Worm (Caenorhabditis elegans): ENCODE results near the gene F58E6.6.
A peak's percentile ranks its signal among the peaks of the same experiment; 100 is the strongest.

Gene F58E6.6

DNA sequence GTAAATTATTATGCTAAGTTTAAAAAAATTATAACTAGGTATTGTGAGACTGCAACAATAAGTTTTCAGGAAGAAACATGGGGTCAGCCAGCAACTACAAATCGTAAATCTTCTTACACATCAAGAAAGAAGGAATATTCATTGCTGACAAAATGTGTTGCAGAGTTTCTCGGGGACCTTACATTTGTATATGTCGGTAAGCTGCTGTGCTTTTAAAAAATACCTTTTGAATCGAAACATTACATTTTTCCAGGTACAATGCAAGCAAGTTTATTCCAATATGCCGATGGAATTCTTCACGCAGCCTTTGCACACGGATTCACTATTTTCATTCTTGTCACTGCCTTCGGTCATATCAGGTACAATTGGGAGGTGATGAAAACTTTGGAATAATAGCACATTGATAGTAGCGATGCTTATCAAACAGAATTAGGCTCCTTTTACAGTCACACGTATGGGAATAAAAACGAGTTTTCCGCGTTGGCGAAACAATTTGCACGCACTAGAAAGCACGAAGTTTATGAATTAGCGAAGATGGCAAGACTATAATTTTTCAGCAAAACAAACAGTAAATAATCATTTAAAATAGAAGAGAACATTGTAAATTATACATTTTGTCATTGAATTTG lies 14.6 kb downstream of the F58E6.6 start:
- peak; percentile 48 for TF ChIP-seq nhr-80 (tag; optimal IDR thresholded peaks at IDR 0.05)
- TF ChIP-seq nhr-120 (GFP tag; IDR thresholded peaks at IDR 0.05): no peak

DNA sequence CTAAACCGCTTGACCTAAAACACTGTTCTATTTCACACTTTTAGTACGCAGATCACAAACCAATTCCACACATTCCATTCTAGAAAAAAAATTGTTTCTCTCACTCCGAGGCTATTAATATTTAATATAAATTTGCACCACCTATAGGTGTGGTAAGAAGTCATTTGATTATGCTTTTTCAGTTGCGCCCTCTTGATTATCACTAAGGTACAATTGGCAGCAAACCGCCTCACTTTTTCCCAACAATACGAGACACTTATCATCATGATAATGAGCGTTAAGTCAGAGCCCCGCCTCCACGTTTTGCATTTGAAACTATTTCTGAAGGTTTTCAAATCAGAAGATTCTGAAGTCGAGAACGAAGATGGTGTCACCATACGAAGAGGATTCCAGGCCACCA lies 15.5 kb downstream of the F58E6.6 start, which contains the start of gene aqp-4:
Gene aqp-4, plus strand, starts transcription at position 270 of the 400 bp plus-strand sequence.
- TF ChIP-seq lin-54 (GFP tag; optimal IDR thresholded peaks at IDR 0.05): no peak
- TF ChIP-seq nhr-80 (tag; optimal IDR thresholded peaks at IDR 0.05): peak; percentile 64

DNA sequence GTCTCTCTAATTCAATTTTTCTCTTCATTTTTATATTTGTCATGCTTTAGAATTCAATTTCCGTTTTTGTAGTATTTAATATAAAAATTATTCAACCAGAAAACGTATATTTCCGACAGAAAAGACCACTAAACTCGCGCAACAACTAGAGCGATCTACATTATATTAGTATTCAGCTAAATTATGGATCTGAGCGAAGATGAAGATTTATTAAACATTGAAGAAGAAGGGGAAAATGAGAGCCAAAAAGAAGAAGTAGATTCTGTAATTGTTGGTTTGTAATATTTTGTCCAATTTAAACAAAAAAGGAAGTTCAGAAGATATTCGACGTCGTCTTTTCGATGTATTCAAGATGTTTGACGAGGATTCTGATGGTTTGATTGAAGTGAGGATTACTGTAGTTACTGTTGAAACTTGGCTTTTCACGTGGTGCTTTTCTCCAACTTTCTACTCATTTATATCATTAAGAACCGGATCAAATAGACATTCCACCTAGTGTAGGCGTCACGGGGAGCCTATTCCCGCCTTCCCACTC lies 18.8 kb downstream of the F58E6.6 start, which contains the start of gene cal-7:
Gene cal-7, plus strand, starts transcription at position 184 of the 535 bp plus-strand sequence.
- 0 out of 2 replicates have a peak, but pooled peaks have one; percentile 29 for TF ChIP-seq ekl-4 (GFP tag; IDR thresholded peaks at IDR 0.05)
- TF ChIP-seq attf-6 (GFP tag; IDR thresholded peaks at IDR 0.05): no peak
- 0 out of 2 replicates have a peak, but pooled peaks have one; percentile 11 for TF ChIP-seq ceh-91 (GFP tag; IDR thresholded peaks at IDR 0.05)
- peak; percentile 15 for TF ChIP-seq ZK185.1 (tag; optimal IDR thresholded peaks at IDR 0.05; ENCODE audit: poor library complexity, severe bottlenecking)
- no peak for TF ChIP-seq ama-1 (optimal IDR thresholded peaks at IDR 0.05)
- TF ChIP-seq ama-1 (GFP tag; optimal IDR thresholded peaks at IDR 0.05): peak in 1 of 2 experiments; percentile 61
- TF ChIP-seq ztf-26 (tag; optimal IDR thresholded peaks at IDR 0.05): peak; percentile 55
- TF ChIP-seq ccch-3 (GFP tag; optimal IDR thresholded peaks at IDR 0.05): no peak
- peak; percentile 24 for TF ChIP-seq chd-7 (tag; optimal IDR thresholded peaks at IDR 0.05)
- TF ChIP-seq lin-40 (tag; optimal IDR thresholded peaks at IDR 0.05): peak; percentile 18
- TF ChIP-seq cebp-2 (GFP tag; IDR thresholded peaks at IDR 0.05): no peak
- TF ChIP-seq dpff-1 (tag; optimal IDR thresholded peaks at IDR 0.05): peak; percentile 3
- TF ChIP-seq repo-1 (tag; optimal IDR thresholded peaks at IDR 0.05): peak; percentile 53
- no peak for TF ChIP-seq Y67H2A.10 (GFP tag; conservative IDR thresholded peaks at IDR 0.05)
- no peak for TF ChIP-seq zfh-2 (GFP tag; conservative IDR thresholded peaks at IDR 0.05)

DNA sequence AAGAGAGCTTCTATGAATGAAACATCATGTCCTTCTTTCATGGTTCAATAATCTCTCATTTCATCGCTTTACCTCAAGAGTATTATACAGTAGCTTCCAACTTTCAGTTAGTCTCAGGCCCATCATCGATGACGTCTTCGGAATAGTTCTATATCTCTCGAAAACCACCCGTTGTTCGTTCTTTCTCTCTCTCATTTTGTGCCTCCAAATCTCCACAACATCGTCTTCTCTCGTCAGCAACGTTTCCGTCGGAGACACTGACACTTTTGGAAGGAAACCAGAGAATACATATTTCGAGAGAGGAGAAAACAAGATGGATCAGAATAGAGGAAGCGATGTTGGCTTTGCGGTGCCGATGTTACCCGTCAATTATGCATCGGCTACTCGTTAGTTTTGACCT lies 21.0 kb downstream of the F58E6.6 start:
- TF ChIP-seq hmg-20 (GFP tag; IDR thresholded peaks at IDR 0.05) (0 out of 2 replicates have a peak, but pooled peaks have one; percentile 4), zim-3 (tag; optimal IDR thresholded peaks at IDR 0.05) (peak; percentile 1), cebp-1 (GFP tag; IDR thresholded peaks at IDR 0.05) (no peak), cebp-1 (tag; optimal IDR thresholded peaks at IDR 0.05) (no peak), fkh-3 (tag; optimal IDR thresholded peaks at IDR 0.05) (no peak), dox-1 (GFP tag; IDR thresholded peaks at IDR 0.05) (no peak), gei-17 (GFP tag; optimal IDR thresholded peaks at IDR 0.05) (no peak), pha-4 (tag; optimal IDR thresholded peaks at IDR 0.05) (no peak), B0336.3 (GFP tag; IDR thresholded peaks at IDR 0.05) (no peak), nfyb-1 (GFP tag; IDR thresholded peaks at IDR 0.05) (peak; percentile 31; the same call in 1 of the 2 replicates), ama-1 (optimal IDR thresholded peaks at IDR 0.05) (peak; percentile 52), ama-1 (GFP tag; optimal IDR thresholded peaks at IDR 0.05) (no peak)

DNA sequence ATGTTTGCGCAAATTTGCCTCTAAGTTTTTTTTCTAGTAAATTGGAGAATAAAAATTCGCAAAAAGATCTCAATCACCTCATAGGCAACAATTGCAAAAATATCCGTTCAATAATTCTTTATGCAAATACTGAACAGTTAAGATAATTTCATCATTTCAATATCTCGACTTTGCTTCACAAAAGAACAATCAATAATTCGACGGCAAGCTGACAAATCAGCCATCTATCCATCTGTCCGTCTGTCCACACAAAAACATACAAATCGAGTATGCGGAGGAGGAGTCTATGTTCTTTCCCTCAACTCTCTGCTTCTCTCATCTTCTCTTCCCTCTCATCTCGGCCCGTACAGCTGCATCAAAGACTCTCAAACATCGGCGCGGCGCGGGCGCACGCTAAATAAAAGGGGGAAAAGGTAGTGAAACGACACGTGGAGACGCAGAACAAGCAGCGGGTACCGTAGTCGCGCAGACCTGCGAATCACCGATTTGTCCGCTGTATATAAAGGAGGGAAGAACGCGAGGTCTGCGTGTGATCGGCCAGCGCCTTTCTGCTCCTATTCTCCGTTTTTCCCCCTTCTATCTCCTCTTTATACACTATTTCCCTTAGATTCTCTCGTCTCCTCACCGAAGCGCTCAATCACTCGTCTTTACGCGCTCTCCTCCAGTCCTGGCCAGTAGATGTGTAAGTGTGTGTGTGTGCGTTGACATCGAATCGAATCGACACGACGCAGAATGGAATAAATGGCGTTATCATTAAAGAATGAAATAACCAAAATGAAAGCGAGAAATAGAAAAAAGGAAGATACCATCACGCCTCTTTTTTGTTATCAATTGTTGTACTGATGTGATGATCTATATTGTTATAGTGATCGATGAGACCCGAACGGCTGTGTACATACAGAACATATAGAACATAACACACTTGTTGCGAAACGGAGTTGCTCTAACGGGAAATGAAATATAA lies 21.8 kb downstream of the F58E6.6 start:
- TF ChIP-seq madf-3 (GFP tag; IDR thresholded peaks at IDR 0.05) (no peak), ceh-27 (GFP tag; optimal IDR thresholded peaks at IDR 0.05) (peak; percentile 95), ets-4 (GFP tag; optimal IDR thresholded peaks at IDR 0.05) (peak; percentile 60), F22D6.2 (tag; optimal IDR thresholded peaks at IDR 0.05) (peak; percentile 52), F33H1.4 (GFP tag; IDR thresholded peaks at IDR 0.05) (no peak), hmg-20 (GFP tag; IDR thresholded peaks at IDR 0.05) (no peak), lin-54 (GFP tag; optimal IDR thresholded peaks at IDR 0.05) (peak; percentile 62), zfh-2 (GFP tag; conservative IDR thresholded peaks at IDR 0.05) (peak; percentile 100), hrde-1 (tag; optimal IDR thresholded peaks at IDR 0.05; ENCODE audit: borderline replicate concordance) (no peak), pha-4 (tag; optimal IDR thresholded peaks at IDR 0.05) (no peak), pbrm-1 (GFP tag; IDR thresholded peaks at IDR 0.05) (peak; percentile 58), aptf-2 (GFP tag; conservative IDR thresholded peaks at IDR 0.05) (no peak), F52B5.7 (tag; optimal IDR thresholded peaks at IDR 0.05) (peak; percentile 75), D2030.7 (GFP tag; IDR thresholded peaks at IDR 0.05) (no peak), F55B11.4 (tag; optimal IDR thresholded peaks at IDR 0.05; ENCODE audit: borderline replicate concordance, insufficient read depth) (no peak)

All from whole organism, young adult.